Fruit fly (Drosophila melanogaster): ENCODE results near the gene CG33270.

CG33270 gene

dm6 chr3L:11627819-11628483, 49.5 kb upstream of the CG33270 start, which contains the start of gene Apt1 (continued):
- TF ChIP-seq fd96Cb (tag; optimal IDR thresholded peaks at IDR 0.05) (no peak), gsb-n (tag; optimal IDR thresholded peaks at IDR 0.05) (no peak), Sry-δ (GFP tag; optimal IDR thresholded peaks at IDR 0.05) (peak; percentile 94), Dll (GFP tag; IDR thresholded peaks at IDR 0.05; ENCODE audit: partially characterized antibody) (peak; percentile 94), HLH54F (GFP tag; optimal IDR thresholded peaks at IDR 0.05) (no peak), CG6791 (GFP tag; IDR thresholded peaks at IDR 0.05; ENCODE audit: partially characterized antibody) (peak; percentile 98), CG9609 (GFP tag; optimal IDR thresholded peaks at IDR 0.05) (no peak), ac (GFP tag; optimal IDR thresholded peaks at IDR 0.05) (no peak), Jarid2 (GFP tag; optimal IDR thresholded peaks at IDR 0.05) (no peak), schlank (tag; optimal IDR thresholded peaks at IDR 0.05) (no peak), cad (GFP tag; optimal IDR thresholded peaks at IDR 0.05) (no peak), sima (GFP tag; optimal IDR thresholded peaks at IDR 0.05) (no peak), CG12219 (GFP tag; optimal IDR thresholded peaks at IDR 0.05) (no peak), lola (GFP tag; optimal IDR thresholded peaks at IDR 0.05) (no peak), CG1603 (tag; optimal IDR thresholded peaks at IDR 0.05) (peak; percentile 43), CG2199 (GFP tag; IDR thresholded peaks at IDR 0.05) (no peak), CG32532 (GFP tag; IDR thresholded peaks at IDR 0.05) (no peak), mld (GFP tag; IDR thresholded peaks at IDR 0.05; ENCODE audit: partially characterized antibody) (peak; percentile 90), Sry-β (GFP tag; optimal IDR thresholded peaks at IDR 0.05) (no peak), CG30431 (GFP tag; optimal IDR thresholded peaks at IDR 0.05) (no peak), Lhr (GFP tag; optimal IDR thresholded peaks at IDR 0.05) (peak; percentile 14), CG9797 (GFP tag; optimal IDR thresholded peaks at IDR 0.05) (peak; percentile 19), usp (GFP tag; optimal IDR thresholded peaks at IDR 0.05) (no peak), CG2116 (GFP tag; optimal IDR thresholded peaks at IDR 0.05) (peak; percentile 65), kah (GFP tag; optimal IDR thresholded peaks at IDR 0.05) (no peak), CG8089 (GFP tag; optimal IDR thresholded peaks at IDR 0.05) (no peak), onecut (GFP tag; IDR thresholded peaks at IDR 0.05) (peak; percentile 83), CG10431 (GFP tag; optimal IDR thresholded peaks at IDR 0.05) (no peak), CG11723 (GFP tag; optimal IDR thresholded peaks at IDR 0.05) (no peak), ken (GFP tag; IDR thresholded peaks at IDR 0.05) (no peak), CG2875 (GFP tag; optimal IDR thresholded peaks at IDR 0.05) (no peak), Xbp1 (GFP tag; optimal IDR thresholded peaks at IDR 0.05) (no peak), Hsf (GFP tag; optimal IDR thresholded peaks at IDR 0.05) (no peak), Hr3 (GFP tag; optimal IDR thresholded peaks at IDR 0.05) (no peak), CG7987 (GFP tag; optimal IDR thresholded peaks at IDR 0.05) (no peak), Antp (GFP tag; optimal IDR thresholded peaks at IDR 0.05) (no peak), btn (GFP tag; optimal IDR thresholded peaks at IDR 0.05) (no peak), Meics (GFP tag; optimal IDR thresholded peaks at IDR 0.05) (no peak), bigmax (GFP tag; optimal IDR thresholded peaks at IDR 0.05) (no peak), Stat92E (GFP tag; optimal IDR thresholded peaks at IDR 0.05) (no peak), CG13287 (GFP tag; IDR thresholded peaks at IDR 0.05; ENCODE audit: partially characterized antibody) (peak; percentile 97), CG14050 (GFP tag; IDR thresholded peaks at IDR 0.05) (no peak), H15 (GFP tag; IDR thresholded peaks at IDR 0.05) (no peak), ewg (GFP tag; optimal IDR thresholded peaks at IDR 0.05) (no peak), BtbVII (GFP tag; optimal IDR thresholded peaks at IDR 0.05) (no peak), sob (GFP tag; IDR thresholded peaks at IDR 0.05) (peak; percentile 52), ara (GFP tag; IDR thresholded peaks at IDR 0.05) (no peak), dimm (GFP tag; IDR thresholded peaks at IDR 0.05) (no peak), h (optimal IDR thresholded peaks at IDR 0.05) (no peak), ro (GFP tag; IDR thresholded peaks at IDR 0.05) (no peak)

Data from whole organism, embryonic.